Fruit fly (Drosophila melanogaster): ENCODE results near the gene hid.

hid gene

dm6 chr3L:18194323-18194996 lies 9.0 kb upstream of the hid start (continued):
- TF ChIP-seq row (GFP tag; IDR thresholded peaks at IDR 0.05) (peak; percentile 26; the same call in 1 of the 3 replicates), CG7987 (GFP tag; optimal IDR thresholded peaks at IDR 0.05) (no peak)

dm6 chr3L:18193642-18194041 lies 8.2 kb upstream of the hid start:
- no peak for TF ChIP-seq ewg (GFP tag; optimal IDR thresholded peaks at IDR 0.05)
- TF ChIP-seq p53 (GFP tag; optimal IDR thresholded peaks at IDR 0.05), result peak; percentile 82
- no peak for TF ChIP-seq CG6254 (GFP tag; optimal IDR thresholded peaks at IDR 0.05)

DNA sequence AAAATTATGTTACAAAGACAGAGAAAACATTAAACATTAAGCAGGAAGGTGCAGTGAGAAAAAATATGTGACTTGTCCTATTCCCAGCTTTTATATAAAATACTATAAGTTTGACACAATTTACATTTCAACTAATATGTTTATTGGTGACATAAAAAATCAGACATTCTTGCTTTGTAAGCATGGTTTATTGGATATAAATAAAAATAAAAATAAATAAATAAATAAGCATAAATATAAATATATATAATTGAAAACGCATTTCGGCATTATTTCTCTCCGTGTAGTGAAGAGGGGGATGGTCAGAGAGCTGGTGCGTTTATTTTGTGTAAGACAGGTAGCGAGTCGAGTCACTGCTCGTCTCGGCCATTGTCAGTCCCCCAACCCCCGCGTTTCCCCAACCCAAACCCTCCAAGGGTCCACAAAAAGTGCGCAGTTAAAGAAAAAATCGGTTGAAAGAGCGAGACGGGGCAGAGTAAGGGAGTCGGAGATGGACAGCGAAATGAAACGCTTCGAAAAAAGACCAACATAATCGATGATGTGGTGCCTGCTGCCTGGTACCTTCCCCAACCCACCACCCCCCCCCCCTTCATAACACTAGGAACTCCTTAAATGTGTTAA lies 7.5 kb upstream of the hid start:
- TF ChIP-seq peb (GFP tag; IDR thresholded peaks at IDR 0.05) (no peak), luna (GFP tag; optimal IDR thresholded peaks at IDR 0.05) (no peak), ci (GFP tag; IDR thresholded peaks at IDR 0.05) (peak; percentile 55; the same call in 1 of the 3 replicates), prd (optimal IDR thresholded peaks at IDR 0.05) (no peak), prd (GFP tag; IDR thresholded peaks at IDR 0.05) (peak; percentile 85; the same call in 2 of the 3 replicates), Ets97D (GFP tag; optimal IDR thresholded peaks at IDR 0.05) (no peak), CG15011 (GFP tag; optimal IDR thresholded peaks at IDR 0.05) (peak; percentile 40), CG17361 (GFP tag; IDR thresholded peaks at IDR 0.05) (peak; percentile 93), ab (GFP tag; optimal IDR thresholded peaks at IDR 0.05) (no peak), Jarid2 (GFP tag; optimal IDR thresholded peaks at IDR 0.05) (peak; percentile 62), CG12744 (GFP tag; optimal IDR thresholded peaks at IDR 0.05) (no peak), chinmo (GFP tag; IDR thresholded peaks at IDR 0.05; ENCODE audit: partially characterized antibody) (no peak), CG10654 (GFP tag; optimal IDR thresholded peaks at IDR 0.05) (peak; percentile 65), CG10959 (GFP tag; IDR thresholded peaks at IDR 0.05) (peak; percentile 66; the same call in 1 of the 2 replicates), E2f2 (GFP tag; IDR thresholded peaks at IDR 0.05) (peak; percentile 40; the same call in 1 of the 2 replicates), Lhr (GFP tag; optimal IDR thresholded peaks at IDR 0.05) (peak; percentile 19), CG32772 (GFP tag; IDR thresholded peaks at IDR 0.05) (peak; percentile 56; the same call in 1 of the 2 replicates), CkIIα-i1 (GFP tag; IDR thresholded peaks at IDR 0.05) (no peak), tin (GFP tag; optimal IDR thresholded peaks at IDR 0.05) (peak; percentile 61), grau (tag; optimal IDR thresholded peaks at IDR 0.05) (peak; percentile 87), Hr39 (optimal IDR thresholded peaks at IDR 0.05) (no peak), CG11560 (tag; IDR thresholded peaks at IDR 0.05) (no peak), Med (GFP tag) (peak; percentile 14), Dad (GFP tag; optimal IDR thresholded peaks at IDR 0.05) (no peak), ftz-f1 (GFP tag; optimal IDR thresholded peaks at IDR 0.05) (no peak), pfk (GFP tag; optimal IDR thresholded peaks at IDR 0.05) (no peak), Drgx (GFP tag; IDR thresholded peaks at IDR 0.05) (no peak), CG9876 (GFP tag; optimal IDR thresholded peaks at IDR 0.05) (no peak), CG13296 (GFP tag; optimal IDR thresholded peaks at IDR 0.05) (peak; percentile 47), CG16815 (GFP tag; optimal IDR thresholded peaks at IDR 0.05) (peak; percentile 78), lov (optimal IDR thresholded peaks at IDR 0.05) (no peak), lov (GFP tag; IDR thresholded peaks at IDR 0.05) (0 out of 3 replicates have a peak, but pooled peaks have one; percentile 45), ap (GFP tag; IDR thresholded peaks at IDR 0.05) (peak; percentile 47; the same call in 1 of the 2 replicates), Dref (GFP tag; IDR thresholded peaks at IDR 0.05) (no peak), CG13287 (GFP tag; IDR thresholded peaks at IDR 0.05; ENCODE audit: partially characterized antibody) (no peak), esg (GFP tag; conservative IDR thresholded peaks at IDR 0.05) (peak; percentile 54), az2 (GFP tag; optimal IDR thresholded peaks at IDR 0.05) (peak; percentile 74), nom (GFP tag; optimal IDR thresholded peaks at IDR 0.05) (peak; percentile 75), CG7839 (tag; optimal IDR thresholded peaks at IDR 0.05) (peak; percentile 89), CG30431 (GFP tag; optimal IDR thresholded peaks at IDR 0.05) (peak; percentile 46), h (optimal IDR thresholded peaks at IDR 0.05) (no peak), al (GFP tag; IDR thresholded peaks at IDR 0.05) (peak; percentile 62)

Measured in whole organism, embryonic.